Fruit fly (Drosophila melanogaster) whole organism, prepupa: Measurements from ENCODE around the gene sba.

Experiments used
- CG11294 ChIP-seq: fragments of 200-800 bp; sonication (Bioruptor generic); IDR thresholded peaks from 2 replicates; pipeline ENCODE4 v1.3.6; 2022; ENCODE audit warnings: missing biosample characterization, missing genetic modification characterization
- CG11762 ChIP-seq: fragments of 200-800 bp; sonication (Bioruptor generic); optimal IDR thresholded peaks from 3 replicates; lab custom pipeline; 2016; ENCODE audit warnings: missing biosample characterization, missing genetic modification characterization; ENCODE audit not compliant: insufficient read depth
- CG11902 ChIP-seq: fragments of 200-800 bp; sonication (Bioruptor generic); optimal IDR thresholded peaks from 3 replicates; lab custom pipeline; 2016; ENCODE audit warnings: missing biosample characterization, missing genetic modification characterization
- CG15336 ChIP-seq: fragments of 200-800 bp; sonication (Bioruptor generic); IDR thresholded peaks from 2 replicates; pipeline ENCODE4 v1.3.6; 2022; ENCODE audit warnings: missing biosample characterization, missing genetic modification characterization
- CG1621 ChIP-seq: fragments of 200-800 bp; sonication (Bioruptor generic); optimal IDR thresholded peaks from 3 replicates; lab custom pipeline; 2018; ENCODE audit warnings: missing biosample characterization, mild to moderate bottlenecking, missing genetic modification characterization
- CG3032 ChIP-seq: fragments of 200-800 bp; optimal IDR thresholded peaks from 2 replicates; lab custom pipeline; 2019; ENCODE audit warnings: missing biosample characterization, mild to moderate bottlenecking, missing genetic modification characterization, moderate library complexity
- CG31627 ChIP-seq: fragments of 200-800 bp; sonication (Bioruptor generic); optimal IDR thresholded peaks from 3 replicates; lab custom pipeline; 2016; ENCODE audit warnings: missing biosample characterization, missing genetic modification characterization
- CG32006 ChIP-seq: fragments of 200-800 bp; sonication (Bioruptor generic); optimal IDR thresholded peaks from 3 replicates; lab custom pipeline; 2017; ENCODE audit warnings: missing biosample characterization, mild to moderate bottlenecking, missing genetic modification characterization
- CG34406 ChIP-seq: fragments of 200-800 bp; sonication (Bioruptor generic); optimal IDR thresholded peaks from 3 replicates; lab custom pipeline; 2016; ENCODE audit warnings: missing biosample characterization, missing genetic modification characterization
- CG3919 ChIP-seq: fragments of 200-800 bp; sonication (Bioruptor generic); optimal IDR thresholded peaks from 3 replicates; lab custom pipeline; 2016; ENCODE audit warnings: missing biosample characterization, missing genetic modification characterization
- CG4318 ChIP-seq: fragments of 200-800 bp; sonication (Bioruptor generic); optimal IDR thresholded peaks from 3 replicates; lab custom pipeline; 2017; ENCODE audit warnings: missing biosample characterization, mild to moderate bottlenecking, missing genetic modification characterization
- CG6276 ChIP-seq: fragments of 200-800 bp; sonication (Bioruptor generic); optimal IDR thresholded peaks from 2 replicates; lab custom pipeline; 2017; ENCODE audit warnings: missing biosample characterization, mild to moderate bottlenecking, missing genetic modification characterization
- CG6792 ChIP-seq: fragments of 200-800 bp; sonication (Bioruptor generic); optimal IDR thresholded peaks from 3 replicates; lab custom pipeline; 2016; ENCODE audit warnings: missing biosample characterization, missing genetic modification characterization
- CG6808 ChIP-seq: fragments of 200-800 bp; sonication (Bioruptor generic); optimal IDR thresholded peaks from 3 replicates; lab custom pipeline; 2017; ENCODE audit warnings: missing biosample characterization, missing genetic modification characterization, mild to moderate bottlenecking, moderate library complexity, missing genetic modification reagents
- CG7368 ChIP-seq: fragments of 200-800 bp; sonication (Bioruptor generic); optimal IDR thresholded peaks from 3 replicates; lab custom pipeline; 2016; ENCODE audit warnings: missing biosample characterization, missing genetic modification characterization
- CG8119 ChIP-seq: fragments of 200-800 bp; sonication (Bioruptor generic); IDR thresholded peaks from 3 replicates; pipeline ENCODE4 v1.3.6; 2022; ENCODE audit warnings: missing biosample characterization, missing genetic modification characterization
- CG8319 ChIP-seq: fragments of 200-800 bp; sonication (Bioruptor generic); optimal IDR thresholded peaks from 3 replicates; lab custom pipeline; 2016; ENCODE audit warnings: missing biosample characterization, missing genetic modification characterization
- CG8632 ChIP-seq: fragments of 200-800 bp; sonication (Bioruptor generic); optimal IDR thresholded peaks from 3 replicates; lab custom pipeline; 2016; ENCODE audit warnings: missing biosample characterization, missing genetic modification characterization
- CG9139 ChIP-seq: fragments of 200-800 bp; sonication (Bioruptor generic); optimal IDR thresholded peaks from 3 replicates; lab custom pipeline; 2017; ENCODE audit warnings: missing biosample characterization, mild to moderate bottlenecking, missing genetic modification characterization
- Eip75B ChIP-seq: fragments of 200-800 bp; sonication (Bioruptor generic); optimal IDR thresholded peaks from 3 replicates; lab custom pipeline; 2016; ENCODE audit warnings: missing biosample characterization, missing genetic modification characterization
- Eip78C ChIP-seq: fragments of 200-800 bp; sonication (Bioruptor generic); peaks from one replicate; lab custom pipeline; 2016; ENCODE audit warnings: missing biosample characterization, missing genetic modification characterization
- Eip93F ChIP-seq: fragments of 200-800 bp; sonication (Bioruptor generic); optimal IDR thresholded peaks from 2 replicates; lab custom pipeline; 2016; ENCODE audit warnings: missing biosample characterization, mild to moderate bottlenecking, missing genetic modification characterization
- Ets21C ChIP-seq: fragments of 200-800 bp; sonication (Bioruptor generic); optimal IDR thresholded peaks from 3 replicates; lab custom pipeline; 2016; ENCODE audit warnings: missing biosample characterization, missing genetic modification characterization
- Ets96B ChIP-seq: fragments of 200-800 bp; optimal IDR thresholded peaks from 2 replicates; lab custom pipeline; 2019; ENCODE audit warnings: missing biosample characterization, mild to moderate bottlenecking, missing genetic modification characterization, moderate library complexity
- Gug ChIP-seq: fragments of 200-800 bp; sonication (Bioruptor generic); IDR thresholded peaks from 2 replicates; pipeline ENCODE4 v1.3.6; 2022; ENCODE audit warnings: missing biosample characterization, missing genetic modification characterization
- Hr38 ChIP-seq: sonication (Bioruptor generic); optimal IDR thresholded peaks from 2 replicates; lab custom pipeline; 2016; ENCODE audit warnings: missing biosample characterization, missing genetic modification characterization
- Hr39 ChIP-seq: fragments of 200-800 bp; sonication (Bioruptor generic); optimal IDR thresholded peaks from 2 replicates; lab custom pipeline; 2016; ENCODE audit warnings: missing biosample characterization, missing genetic modification characterization
- Lpt ChIP-seq: fragments of 200-800 bp; sonication (Bioruptor generic); optimal IDR thresholded peaks from 3 replicates; lab custom pipeline; 2016; ENCODE audit warnings: missing biosample characterization, missing genetic modification characterization
- Met ChIP-seq: fragments of 200-800 bp; sonication (Bioruptor generic); optimal IDR thresholded peaks from 3 replicates; lab custom pipeline; 2016; ENCODE audit warnings: missing biosample characterization, missing genetic modification characterization
- OdsH ChIP-seq: fragments of 200-800 bp; sonication (Bioruptor generic); optimal IDR thresholded peaks from 3 replicates; lab custom pipeline; 2016; ENCODE audit warnings: missing biosample characterization, missing genetic modification characterization
- Smox ChIP-seq: fragments of 200-800 bp; sonication (Bioruptor generic); optimal IDR thresholded peaks from 3 replicates; lab custom pipeline; 2016; ENCODE audit warnings: missing biosample characterization, missing genetic modification characterization
- Sox102F ChIP-seq: fragments of 200-800 bp; sonication (Bioruptor generic); optimal IDR thresholded peaks from 2 replicates; lab custom pipeline; 2016; ENCODE audit warnings: missing biosample characterization, mild to moderate bottlenecking, missing genetic modification characterization
- Sox14 ChIP-seq: fragments of 200-800 bp; sonication (Bioruptor generic); optimal IDR thresholded peaks from 3 replicates; lab custom pipeline; 2016; ENCODE audit warnings: missing biosample characterization, missing genetic modification characterization
- Sox15 ChIP-seq: fragments of 200-800 bp; sonication (Bioruptor generic); optimal IDR thresholded peaks from 3 replicates; lab custom pipeline; 2016; ENCODE audit warnings: missing biosample characterization, missing genetic modification characterization
- achi ChIP-seq: fragments of 200-800 bp; sonication (Bioruptor generic); optimal IDR thresholded peaks from 3 replicates; lab custom pipeline; 2016; ENCODE audit warnings: missing biosample characterization, missing genetic modification characterization
- acj6 ChIP-seq: fragments of 200-800 bp; sonication (Bioruptor generic); optimal IDR thresholded peaks from 3 replicates; lab custom pipeline; 2016; ENCODE audit warnings: missing biosample characterization, missing genetic modification characterization
- dac ChIP-seq: fragments of 200-800 bp; sonication (Bioruptor generic); optimal IDR thresholded peaks from 2 replicates; lab custom pipeline; 2017; ENCODE audit warnings: missing biosample characterization, mild to moderate bottlenecking, missing genetic modification characterization
- dsx ChIP-seq: fragments of 200-800 bp; optimal IDR thresholded peaks from 3 replicates; lab custom pipeline; 2019; ENCODE audit warnings: missing biosample characterization, mild to moderate bottlenecking, missing genetic modification characterization, moderate library complexity; ENCODE audit not compliant: poor library complexity, severe bottlenecking
- eg ChIP-seq: fragments of 200-800 bp; sonication (Bioruptor generic); IDR thresholded peaks from 3 replicates; pipeline ENCODE4 v1.3.6; 2022; ENCODE audit warnings: missing biosample characterization, missing genetic modification characterization
- esn ChIP-seq: fragments of 200-800 bp; sonication (Bioruptor generic); optimal IDR thresholded peaks from 2 replicates; lab custom pipeline; 2016; ENCODE audit warnings: missing biosample characterization, mild to moderate bottlenecking, missing genetic modification characterization, moderate library complexity
- fd59A ChIP-seq: fragments of 200-800 bp; sonication (Bioruptor generic); optimal IDR thresholded peaks from 2 replicates; lab custom pipeline; 2017; ENCODE audit warnings: missing biosample characterization, mild to moderate bottlenecking, missing genetic modification characterization, missing genetic modification reagents
- fkh ChIP-seq: fragments of 200-800 bp; sonication (Bioruptor generic); optimal IDR thresholded peaks from 3 replicates; lab custom pipeline; 2017; ENCODE audit warnings: missing biosample characterization, mild to moderate bottlenecking, missing genetic modification characterization, moderate library complexity
- lz ChIP-seq: fragments of 200-800 bp; sonication (Bioruptor generic); optimal IDR thresholded peaks from 3 replicates; lab custom pipeline; 2016; ENCODE audit warnings: missing biosample characterization, missing genetic modification characterization
- net ChIP-seq: fragments of 200-800 bp; sonication (Bioruptor generic); optimal IDR thresholded peaks from 3 replicates; lab custom pipeline; 2016; ENCODE audit warnings: missing biosample characterization, missing genetic modification characterization
- spab ChIP-seq: fragments of 200-800 bp; sonication (Bioruptor generic); optimal IDR thresholded peaks from 2 replicates; lab custom pipeline; 2017; ENCODE audit warnings: missing biosample characterization, mild to moderate bottlenecking, missing genetic modification characterization, missing genetic modification reagents
- svp ChIP-seq: fragments of 200-800 bp; sonication (Bioruptor generic); peaks from one replicate; lab custom pipeline; 2016; ENCODE audit warnings: missing biosample characterization, missing genetic modification characterization
- topi ChIP-seq: fragments of 200-800 bp; sonication (Bioruptor generic); optimal IDR thresholded peaks from 3 replicates; lab custom pipeline; 2016; ENCODE audit warnings: missing biosample characterization, missing genetic modification characterization
- vri ChIP-seq: fragments of 200-800 bp; sonication (Bioruptor generic); optimal IDR thresholded peaks from 3 replicates; lab custom pipeline; 2016; ENCODE audit warnings: missing biosample characterization, mild to moderate bottlenecking, missing genetic modification characterization

sba gene

DNA sequence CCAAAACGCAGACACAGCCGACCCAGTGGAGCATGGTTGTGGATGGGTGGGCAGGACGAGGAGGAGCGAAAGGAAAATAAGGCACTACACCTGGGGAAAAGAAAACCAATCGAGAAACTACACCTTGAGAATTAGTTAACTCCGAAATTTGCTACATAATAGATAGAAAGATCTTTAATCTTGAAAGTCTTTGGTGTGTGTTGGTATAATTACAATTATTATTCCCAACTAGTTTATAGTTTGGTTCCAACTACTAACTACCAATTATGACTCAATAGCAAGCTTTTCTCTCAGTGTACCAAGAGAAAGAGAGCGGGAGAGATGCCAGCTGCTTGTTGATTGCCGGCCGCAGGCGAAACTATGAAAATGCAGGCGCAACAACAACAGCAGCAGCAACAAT, 48.6 kb downstream of the sba start (continued):
- TF ChIP-seq achi (GFP tag; lab: Kevin White, UChicago): peak; percentile 77
- peak; percentile 72 for TF ChIP-seq Hr39
- TF ChIP-seq CG11762 (GFP tag; lab: Kevin White, UChicago): peak; percentile 73
- peak; percentile 83 for TF ChIP-seq CG3919
- TF ChIP-seq CG31627 (GFP tag; lab: Kevin White, UChicago): peak; percentile 70
- peak; percentile 54 for TF ChIP-seq CG8632
- TF ChIP-seq Eip93F (GFP tag; lab: Kevin White, UChicago): peak; percentile 13
- TF ChIP-seq fd59A (GFP tag; lab: Kevin White, UChicago): peak; percentile 53
- peak; percentile 71 for TF ChIP-seq dac
- TF ChIP-seq CG6792 (GFP tag; lab: Kevin White, UChicago): peak; percentile 67
- peak; percentile 84 for TF ChIP-seq CG15336 (GFP tag; lab: Robert Waterston, UW)
- peak; percentile 63 for TF ChIP-seq Smox (GFP tag; lab: Kevin White, UChicago)
- peak; percentile 68 for TF ChIP-seq CG1621 (tag; lab: Kevin White, UChicago)
- TF ChIP-seq CG8119: peak; percentile 84
- peak; percentile 53 for TF ChIP-seq spab (GFP tag; lab: Kevin White, UChicago)
- TF ChIP-seq topi (GFP tag; lab: Kevin White, UChicago): peak; percentile 77
- TF ChIP-seq Hr38 (GFP tag; lab: Kevin White, UChicago): no peak
- peak; percentile 77 for TF ChIP-seq net (GFP tag; lab: Kevin White, UChicago)
- peak; percentile 80 for TF ChIP-seq Eip75B (GFP tag; lab: Kevin White, UChicago)
- peak; percentile 34; the same call in 1 of the 2 replicates for TF ChIP-seq CG11294 (GFP tag; lab: Robert Waterston, UW)
- peak; percentile 66 for TF ChIP-seq CG6808 (GFP tag; lab: Kevin White, UChicago)
- TF ChIP-seq svp (GFP tag; lab: Kevin White, UChicago): peak; percentile 64
- peak; percentile 78 for TF ChIP-seq Met (GFP tag; lab: Kevin White, UChicago)
- TF ChIP-seq CG11902 (GFP tag; lab: Kevin White, UChicago): peak; percentile 10
- TF ChIP-seq fkh (GFP tag; lab: Kevin White, UChicago): no peak
- TF ChIP-seq CG32006 (GFP tag; lab: Kevin White, UChicago): peak; percentile 87
- peak; percentile 70 for TF ChIP-seq Sox102F (GFP tag; lab: Kevin White, UChicago)
- TF ChIP-seq CG8319 (GFP tag; lab: Kevin White, UChicago): peak; percentile 39
- peak; percentile 47 for TF ChIP-seq vri (GFP tag; lab: Kevin White, UChicago)
- TF ChIP-seq acj6: peak; percentile 72
- peak; percentile 84 for TF ChIP-seq eg (GFP tag; lab: Robert Waterston, UW)
- peak; percentile 71; the same call in 1 of the 2 replicates for TF ChIP-seq Gug (GFP tag; lab: Robert Waterston, UW)
- peak; percentile 26 for TF ChIP-seq Sox15 (GFP tag; lab: Kevin White, UChicago)
- peak; percentile 81 for TF ChIP-seq CG6276 (GFP tag; lab: Kevin White, UChicago)
- TF ChIP-seq CG3032: peak; percentile 67
- peak; percentile 94 for TF ChIP-seq Eip78C (GFP tag; lab: Kevin White, UChicago)
- peak; percentile 69 for TF ChIP-seq CG4318 (GFP tag; lab: Kevin White, UChicago)
- peak; percentile 68 for TF ChIP-seq Ets96B (tag; lab: Kevin White, UChicago)
- peak; percentile 79 for TF ChIP-seq Sox14 (GFP tag; lab: Kevin White, UChicago)
- TF ChIP-seq lz (GFP tag; lab: Kevin White, UChicago): peak; percentile 58
- TF ChIP-seq, all 60 proteins: peak for 55

DNA sequence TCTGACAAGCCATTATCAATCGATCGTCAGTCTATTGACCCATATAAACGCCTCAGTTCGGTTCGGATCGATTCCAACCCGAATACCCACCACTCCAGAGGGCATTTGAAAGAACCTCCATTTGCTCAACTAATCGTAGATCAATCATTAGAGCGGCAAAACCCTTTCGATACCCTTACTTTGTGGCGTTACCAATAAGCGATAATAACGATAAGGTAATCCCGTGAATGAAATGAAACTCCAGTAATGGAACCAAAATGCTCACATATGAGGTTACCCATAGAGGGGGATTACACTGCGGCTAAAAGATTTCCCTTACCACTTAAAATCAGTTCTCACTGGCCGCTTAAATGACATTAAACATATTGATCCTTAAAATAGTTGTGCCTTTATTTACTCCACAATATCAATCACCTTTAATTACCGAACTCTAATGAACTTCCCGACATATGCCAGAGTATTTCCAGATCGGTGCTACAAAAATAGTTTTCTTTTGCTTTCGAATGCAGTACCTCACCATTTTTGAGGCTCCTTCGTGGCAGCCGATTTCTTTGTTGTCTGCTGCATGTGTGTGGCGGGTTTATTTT, 50.1 kb downstream of the sba start:
- TF ChIP-seq OdsH (GFP tag; lab: Kevin White, UChicago) (peak; percentile 60), CG11762 (GFP tag; lab: Kevin White, UChicago) (no peak), Lpt (GFP tag; lab: Kevin White, UChicago) (no peak), Hr38 (GFP tag; lab: Kevin White, UChicago) (no peak), svp (GFP tag; lab: Kevin White, UChicago) (peak; percentile 69), CG8319 (GFP tag; lab: Kevin White, UChicago) (peak; percentile 33), topi (GFP tag; lab: Kevin White, UChicago) (peak; percentile 47), Ets21C (GFP tag; lab: Kevin White, UChicago) (no peak), CG1621 (tag; lab: Kevin White, UChicago) (peak; percentile 5), CG34406 (GFP tag; lab: Kevin White, UChicago) (peak; percentile 42), eg (GFP tag; lab: Robert Waterston, UW) (0 out of 3 replicates have a peak, but pooled peaks have one; percentile 37), fkh (GFP tag; lab: Kevin White, UChicago) (no peak), CG11902 (GFP tag; lab: Kevin White, UChicago) (peak; percentile 25), CG7368 (peak; percentile 35), dsx (GFP tag; lab: Kevin White, UChicago) (peak; percentile 32), esn (GFP tag; lab: Kevin White, UChicago) (peak; percentile 61), net (GFP tag; lab: Kevin White, UChicago) (peak; percentile 13), CG3032 (no peak), achi (GFP tag; lab: Kevin White, UChicago) (no peak), CG9139 (GFP tag; lab: Kevin White, UChicago) (peak; percentile 6), CG3919 (peak; percentile 52), Gug (GFP tag; lab: Robert Waterston, UW) (no peak)
